Fruit fly (Drosophila melanogaster): ENCODE measurements around the gene CG10222.

CG10222 gene

DNA sequence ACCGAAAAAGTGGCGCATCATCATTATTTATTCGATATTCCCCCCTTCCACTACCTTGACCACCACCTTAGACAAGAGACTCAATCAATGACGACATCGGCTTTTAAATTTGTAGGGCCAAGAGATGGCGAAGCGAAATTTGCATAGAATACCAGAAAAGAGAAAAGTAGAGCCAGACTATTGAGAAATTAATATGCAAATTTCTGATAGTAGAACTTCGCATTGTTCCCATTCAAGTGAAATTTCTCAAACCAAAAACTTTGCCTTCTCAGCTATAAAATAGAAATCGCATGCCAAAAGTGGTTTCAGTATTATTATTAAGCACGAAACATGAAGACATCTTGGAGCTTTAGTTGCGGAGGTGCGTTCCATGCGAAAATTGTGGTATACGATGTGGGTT lies 34.6 kb downstream of the CG10222 start, which contains the start of gene CG14111:
CG14111 (plus strand) TSS at position 301 of the 400 bp plus-strand sequence.
- TF ChIP-seq bab1 (GFP tag; optimal IDR thresholded peaks at IDR 0.05) = no peak

All from whole organism, adult.